1 worm cellular context compared by ENCODE assay signal in the genomic region with DNA sequence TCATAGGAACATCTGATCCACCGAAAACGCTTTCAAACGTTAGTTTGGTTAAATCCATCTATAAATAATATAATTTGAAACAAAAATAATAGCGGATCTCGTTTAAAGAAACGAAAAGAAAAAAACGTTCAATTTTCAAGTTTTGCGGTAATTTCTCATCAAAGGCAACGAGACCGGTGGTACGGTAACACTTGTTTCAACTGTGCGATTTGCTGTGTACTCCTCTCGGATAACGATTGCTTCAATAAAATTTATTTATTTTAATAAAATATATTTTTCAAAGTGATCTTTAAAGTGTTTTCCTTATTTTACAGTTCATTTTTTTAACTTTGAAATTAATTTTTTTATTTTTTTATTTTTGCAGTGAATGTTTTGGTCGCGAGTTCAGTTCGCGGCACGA.
TF ChIP-seq lines count a peak whose summit lies in the region.

A gene (minus strand): TSS at position 60 of the 400 bp plus-strand sequence.
A gene (plus strand): TSS at position 356 of the 400 bp plus-strand sequence.

TF ChIP-seq in whole organism, L1 larva, 84 proteins besides CTCF, POLR2A, EP300 and RAD21 (continued from another document):
- TF ChIP-seq nhr-47 (tag; optimal IDR thresholded peaks at IDR 0.05; lab: Kevin White, UChicago): peak; percentile 88
- TF ChIP-seq ztf-4 (tag; optimal IDR thresholded peaks at IDR 0.05; lab: Kevin White, UChicago): peak; percentile 40
- TF ChIP-seq alr-1 (tag; optimal IDR thresholded peaks at IDR 0.05; lab: Kevin White, UChicago; ENCODE audit: borderline replicate concordance): no peak
- no peak for TF ChIP-seq ces-1 (GFP tag; optimal IDR thresholded peaks at IDR 0.05; lab: Kevin White, UChicago)
- TF ChIP-seq ztf-11 (tag; optimal IDR thresholded peaks at IDR 0.05; lab: Kevin White, UChicago): peak in 1 of 2 experiments; percentile 44
- no peak for TF ChIP-seq hpl-2 (GFP tag; optimal IDR thresholded peaks at IDR 0.05; lab: Kevin White, UChicago)
- peak; percentile 99 for TF ChIP-seq lsy-2 (tag; optimal IDR thresholded peaks at IDR 0.05; lab: Kevin White, UChicago)
- peak; percentile 82 for TF ChIP-seq nhr-20 (tag; optimal IDR thresholded peaks at IDR 0.05; lab: Kevin White, UChicago)
- peak; percentile 16 for TF ChIP-seq pax-3 (tag; optimal IDR thresholded peaks at IDR 0.05; lab: Kevin White, UChicago)
- peak; percentile 82 to 90 for TF ChIP-seq efl-1 (optimal IDR thresholded peaks at IDR 0.05; lab: Kevin White, UChicago)
- TF ChIP-seq efl-1 (GFP tag; optimal IDR thresholded peaks at IDR 0.05 in 1 of 2; lab: Kevin White, UChicago): peak; percentile 90 to 98
- TF ChIP-seq swsn-7 (tag; optimal IDR thresholded peaks at IDR 0.05; lab: Kevin White, UChicago): peak; percentile 85
- TF ChIP-seq mab-9 (GFP tag; IDR thresholded peaks at IDR 0.05; lab: Robert Waterston, UW): no peak
- TF ChIP-seq F16B12.6 (tag; optimal IDR thresholded peaks at IDR 0.05; lab: Kevin White, UChicago): peak; percentile 53
- TF ChIP-seq mep-1 (tag; optimal IDR thresholded peaks at IDR 0.05; lab: Kevin White, UChicago): peak; percentile 94
- peak; percentile 38 for TF ChIP-seq nhr-237 (tag; optimal IDR thresholded peaks at IDR 0.05; lab: Kevin White, UChicago)
